Worm (Caenorhabditis elegans): ENCODE data around the gene cyp-34A7.

DNA sequence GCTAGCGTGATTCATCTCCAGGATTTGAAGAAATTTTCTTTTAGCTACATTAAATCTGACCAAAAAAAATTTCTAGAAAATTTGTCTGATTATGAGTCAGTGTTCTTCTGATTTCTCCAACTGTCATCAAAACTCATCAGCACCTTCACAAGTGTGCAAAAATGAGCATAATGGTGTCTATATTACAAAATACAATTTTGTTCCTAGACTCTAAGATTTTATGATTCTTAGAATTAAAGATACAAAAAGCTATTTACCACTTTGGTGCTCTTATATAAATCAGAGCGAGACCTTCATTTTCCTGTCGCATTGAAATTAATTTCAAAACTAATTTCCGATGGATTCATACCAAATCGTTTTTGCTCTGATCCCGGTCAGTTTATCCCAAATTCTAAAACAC, 51.1 kb downstream of the cyp-34A7 start, which contains the start of gene srx-68:
- no peak for TF ChIP-seq cnd-1 (tag; optimal IDR thresholded peaks at IDR 0.05)
- no peak for TF ChIP-seq nhr-237 (tag; optimal IDR thresholded peaks at IDR 0.05)
- no peak for TF ChIP-seq snpc-4 (tag; optimal IDR thresholded peaks at IDR 0.05)
- no peak for TF ChIP-seq nhr-12 (tag; optimal IDR thresholded peaks at IDR 0.05)
- TF ChIP-seq ztf-11 (tag; optimal IDR thresholded peaks at IDR 0.05), result no peak
- TF ChIP-seq tbx-8 (GFP tag; optimal IDR thresholded peaks at IDR 0.05), result no peak
- no peak for TF ChIP-seq blmp-1 (tag; optimal IDR thresholded peaks at IDR 0.05)
- no peak for TF ChIP-seq lsy-2 (tag; optimal IDR thresholded peaks at IDR 0.05)
- TF ChIP-seq nhr-76 (tag; optimal IDR thresholded peaks at IDR 0.05), result no peak
- TF ChIP-seq unc-62 (GFP tag; optimal IDR thresholded peaks at IDR 0.05), result no peak
